Fruit fly (Drosophila melanogaster) whole organism, wandering third instar larva: ENCODE results near the gene scpr-C.

Source experiments
- Abd-B ChIP-seq: fragments of >200 bp; optimal IDR thresholded peaks from 2 replicates; lab custom pipeline; 2017; ENCODE audit warnings: missing biosample characterization, missing genetic modification characterization
- CG9705 ChIP-seq: fragments of 200-800 bp; sonication (Bioruptor generic); optimal IDR thresholded peaks from 2 replicates; lab custom pipeline; 2018; ENCODE audit warnings: missing biosample characterization, mild to moderate bottlenecking, missing genetic modification characterization
- Dfd ChIP-seq: fragments of >200 bp; optimal IDR thresholded peaks from 2 replicates; lab custom pipeline; 2017; ENCODE audit warnings: missing biosample characterization, missing genetic modification characterization
- Dif ChIP-seq: fragments of 200-275, 200-300 bp; sonication (Bioruptor generic); optimal IDR thresholded peaks from 2 replicates; lab custom pipeline; 2018; ENCODE audit warnings: missing biosample characterization, missing genetic modification characterization; ENCODE audit not compliant: partially characterized antibody
- HLH106 ChIP-seq: fragments of 200-800 bp; optimal IDR thresholded peaks from 3 replicates; lab custom pipeline; 2019; ENCODE audit warnings: missing biosample characterization, mild to moderate bottlenecking, missing genetic modification characterization, moderate library complexity
- Hnf4 ChIP-seq: fragments of 200-800 bp; sonication (Bioruptor generic); optimal IDR thresholded peaks from 2 replicates; lab custom pipeline; 2016; ENCODE audit warnings: missing biosample characterization, mild to moderate bottlenecking, missing genetic modification characterization
- Hr83 ChIP-seq: fragments of 200-300 bp; sonication (Bioruptor generic); optimal IDR thresholded peaks from 2 replicates; lab custom pipeline; 2016; ENCODE audit warnings: missing biosample characterization, mild to moderate bottlenecking, missing genetic modification characterization, moderate library complexity; ENCODE audit not compliant: poor library complexity, severe bottlenecking
- Jra ChIP-seq: sonication (Bioruptor generic); optimal IDR thresholded peaks from 2 replicates; lab custom pipeline; 2016; ENCODE audit warnings: missing biosample characterization, missing genetic modification characterization
- Mio ChIP-seq: sonication (Bioruptor generic); optimal IDR thresholded peaks from 2 replicates; lab custom pipeline; 2016; ENCODE audit warnings: missing biosample characterization, missing genetic modification characterization
- N ChIP-seq: fragments of >200 bp; optimal IDR thresholded peaks from 2 replicates; lab custom pipeline; 2018; ENCODE audit warnings: missing biosample characterization, missing external identifiers, missing genetic modification characterization
- Rel ChIP-seq, 2 experiments: fragments of 200-800 bp; sonication (Bioruptor generic) in 1 of 2; optimal IDR thresholded peaks; 2 replicates in 1 of 2; 3 replicates in 1 of 2; lab custom pipeline; 2016 to 2019; ENCODE audit warnings: mild to moderate bottlenecking in 2 of 2, missing biosample characterization in 2 of 2, missing genetic modification characterization in 2 of 2, moderate library complexity in 1 of 2
- br ChIP-seq: fragments of 200-800 bp; sonication (Bioruptor generic); optimal IDR thresholded peaks from 2 replicates; lab custom pipeline; 2016; ENCODE audit warnings: missing biosample characterization, missing genetic modification characterization
- brk ChIP-seq: fragments of 200-800 bp; sonication (Bioruptor generic); optimal IDR thresholded peaks from 2 replicates; lab custom pipeline; 2016; ENCODE audit warnings: missing biosample characterization, mild to moderate bottlenecking, missing genetic modification characterization
- dl ChIP-seq, 2 experiments: fragments of 175-275, 200-275 bp in 1 of 2; fragments of 200-275 bp in 1 of 2; sonication (Bioruptor generic); optimal IDR thresholded peaks; lab custom pipeline; 2018; ENCODE audit warnings: mild to moderate bottlenecking in 2 of 2, missing biosample characterization in 2 of 2, missing genetic modification characterization in 2 of 2, moderate library complexity in 2 of 2; ENCODE audit not compliant: partially characterized antibody in 2 of 2, insufficient read depth in 1 of 2
- dsf ChIP-seq: sonication (Bioruptor generic); optimal IDR thresholded peaks from 2 replicates; lab custom pipeline; 2016; ENCODE audit warnings: missing biosample characterization, missing genetic modification characterization, borderline replicate concordance
- ey ChIP-seq: fragments of 200-800 bp; sonication (Bioruptor generic); optimal IDR thresholded peaks from 2 replicates; lab custom pipeline; 2016; ENCODE audit warnings: missing biosample characterization, missing genetic modification characterization
- foxo ChIP-seq, 2 experiments: fragments of 200-800 bp; sonication (Bioruptor generic); optimal IDR thresholded peaks; 2 replicates in 1 of 2; 3 replicates in 1 of 2; lab custom pipeline; 2016 to 2017; ENCODE audit warnings: missing biosample characterization in 2 of 2, missing genetic modification characterization in 2 of 2
- fru ChIP-seq: fragments of 200-800 bp; sonication (Bioruptor generic); optimal IDR thresholded peaks from 3 replicates; lab custom pipeline; 2016; ENCODE audit warnings: missing biosample characterization, mild to moderate bottlenecking, missing genetic modification characterization
- jim ChIP-seq: fragments of 175-275, 200-325 bp; sonication (Bioruptor generic); optimal IDR thresholded peaks from 2 replicates; lab custom pipeline; 2016; ENCODE audit warnings: missing biosample characterization, mild to moderate bottlenecking, missing genetic modification characterization
- lola ChIP-seq: fragments of >200 bp; optimal IDR thresholded peaks from 2 replicates; lab custom pipeline; 2017; ENCODE audit warnings: missing biosample characterization, missing genetic modification characterization
- psq ChIP-seq: fragments of 200-800 bp; sonication (Bioruptor generic); optimal IDR thresholded peaks from 3 replicates; lab custom pipeline; 2017; ENCODE audit warnings: missing biosample characterization, mild to moderate bottlenecking, missing genetic modification characterization, moderate library complexity
- rgr ChIP-seq: fragments of 200-800 bp; sonication (Bioruptor generic); optimal IDR thresholded peaks from 3 replicates; lab custom pipeline; 2016; ENCODE audit warnings: missing biosample characterization, mild to moderate bottlenecking, missing genetic modification characterization
- sv ChIP-seq: fragments of 200-800 bp; sonication (Bioruptor generic); optimal IDR thresholded peaks from 3 replicates; lab custom pipeline; 2016; ENCODE audit warnings: missing biosample characterization, missing genetic modification characterization
- tai ChIP-seq: sonication (Bioruptor generic); optimal IDR thresholded peaks from 2 replicates; lab custom pipeline; 2016; ENCODE audit warnings: missing biosample characterization, missing genetic modification characterization
- usp ChIP-seq: fragments of >200 bp; optimal IDR thresholded peaks from 2 replicates; lab custom pipeline; 2017; ENCODE audit warnings: missing biosample characterization, missing genetic modification characterization
- woc ChIP-seq: sonication (Bioruptor generic); optimal IDR thresholded peaks from 2 replicates; lab custom pipeline; 2016; ENCODE audit warnings: missing biosample characterization, mild to moderate bottlenecking, missing genetic modification characterization

scpr-C gene

dm6 chr3R:11246865-11247264 lies 21.5 kb downstream of the scpr-C start:
- TF ChIP-seq Mio (GFP tag; lab: Kevin White, UChicago) (no peak), Rel (GFP tag; optimal IDR thresholded peaks at IDR 0.05; lab: Kevin White, UChicago) (no peak), Rel (tag; optimal IDR thresholded peaks at IDR 0.05; lab: Kevin White, UChicago) (no peak), fru (GFP tag; lab: Kevin White, UChicago) (no peak), Dif (GFP tag; lab: Kevin White, UChicago) (no peak), brk (GFP tag; lab: Kevin White, UChicago) (no peak), tai (GFP tag; lab: Kevin White, UChicago) (no peak), rgr (GFP tag; lab: Kevin White, UChicago) (no peak), dl (GFP tag; optimal IDR thresholded peaks at IDR 0.05; lab: Kevin White, UChicago; ENCODE audit: insufficient read depth in 1 of 2, partially characterized antibody in 2 of 2) (no peak), lola (GFP tag; lab: Kevin White, UChicago) (no peak)

- TF ChIP-seq dl (GFP tag; optimal IDR thresholded peaks at IDR 0.05; lab: Kevin White, UChicago; ENCODE audit: insufficient read depth in 1 of 2, partially characterized antibody in 2 of 2) (no peak), usp (GFP tag; lab: Kevin White, UChicago) (no peak), Dfd (peak; percentile 66), N (GFP tag; lab: Kevin White, UChicago) (no peak), sv (GFP tag; lab: Kevin White, UChicago) (no peak), Hr83 (GFP tag; lab: Kevin White, UChicago) (no peak)
These were observed 28.4 kb downstream of the scpr-C start for dm6 chr3R:11253768-11254167.

- TF ChIP-seq lola (GFP tag; lab: Kevin White, UChicago) (no peak), Dif (GFP tag; lab: Kevin White, UChicago) (peak; percentile 24)
- TF ChIP-seq, all 38 proteins: peak for 1
These were observed 29.1 kb downstream of the scpr-C start for dm6 chr3R:11254382-11254953.

dm6 chr3R:11257537-11257936 lies 32.2 kb downstream of the scpr-C start:
- TF ChIP-seq woc, result no peak
- no peak for TF ChIP-seq br (GFP tag; lab: Kevin White, UChicago)
- no peak for TF ChIP-seq N (GFP tag; lab: Kevin White, UChicago)
- no peak for TF ChIP-seq dl (GFP tag; optimal IDR thresholded peaks at IDR 0.05; lab: Kevin White, UChicago; ENCODE audit: insufficient read depth in 1 of 2, partially characterized antibody in 2 of 2)
- TF ChIP-seq Jra (GFP tag; lab: Kevin White, UChicago), result no peak
- no peak for TF ChIP-seq ey (GFP tag; lab: Kevin White, UChicago)
- no peak for TF ChIP-seq psq (GFP tag; lab: Kevin White, UChicago)
- no peak for TF ChIP-seq CG9705 (GFP tag; lab: Kevin White, UChicago)
- TF ChIP-seq dsf, result no peak
- no peak for TF ChIP-seq Abd-B (GFP tag; lab: Kevin White, UChicago)
- TF ChIP-seq Hnf4 (GFP tag; lab: Kevin White, UChicago), result no peak
- no peak for TF ChIP-seq rgr (GFP tag; lab: Kevin White, UChicago)
- no peak for TF ChIP-seq jim

dm6 chr3R:11260966-11261530 lies 35.7 kb downstream of the scpr-C start:
- no peak for TF ChIP-seq HLH106
- no peak for TF ChIP-seq usp (GFP tag; lab: Kevin White, UChicago)
- peak; percentile 62 for TF ChIP-seq Dfd
- TF ChIP-seq foxo (GFP tag; optimal IDR thresholded peaks at IDR 0.05; lab: Kevin White, UChicago), result no peak
- TF ChIP-seq dsf, result no peak
- TF ChIP-seq brk (GFP tag; lab: Kevin White, UChicago), result no peak

- TF ChIP-seq Dif (GFP tag; lab: Kevin White, UChicago) (no peak), lola (GFP tag; lab: Kevin White, UChicago) (no peak), dsf (no peak)
- TF ChIP-seq, all 38 proteins: peak for 0
These were observed 38.3 kb downstream of the scpr-C start for dm6 chr3R:11263579-11263978.
